Worm (Caenorhabditis elegans) whole organism, young adult: ENCODE measurements around the gene F44E2.8.

Source experiments
- B0261.1 ChIP-seq: sonication (generic microtip); optimal IDR thresholded peaks from 2 replicates; lab custom pipeline; 2016; ENCODE audit warnings: mild to moderate bottlenecking, missing genetic modification characterization, moderate library complexity, missing compliant biosample characterization
- F33H1.4 ChIP-seq: fragments of 200-800 bp; sonication (Bioruptor generic); IDR thresholded peaks from 2 replicates; pipeline ENCODE4 v1.3.6; 2022; ENCODE audit warnings: missing genetic modification reagents, missing genetic modification characterization, missing compliant biosample characterization
- F37B4.10 ChIP-seq: fragments of 200-800 bp; sonication (Bioruptor generic); IDR thresholded peaks from 2 replicates; pipeline ENCODE4 v1.3.6; 2022; ENCODE audit warnings: missing genetic modification characterization, missing compliant biosample characterization
- Y56A3A.18 ChIP-seq: fragments of 200-800 bp; sonication (Bioruptor generic); IDR thresholded peaks from 2 replicates; pipeline ENCODE4 v1.3.6; 2022; ENCODE audit warnings: missing genetic modification reagents, missing genetic modification characterization, missing compliant biosample characterization
- Y95B8A.8 ChIP-seq: fragments of 200-800 bp; sonication (Bioruptor generic); IDR thresholded peaks from 2 replicates; pipeline ENCODE4 v1.3.6; 2022; ENCODE audit warnings: missing genetic modification reagents, missing genetic modification characterization, missing compliant biosample characterization
- ZK185.1 ChIP-seq: sonication (generic microtip); optimal IDR thresholded peaks from 2 replicates; lab custom pipeline; 2016; ENCODE audit warnings: mild to moderate bottlenecking, missing genetic modification characterization, missing compliant biosample characterization; ENCODE audit not compliant: poor library complexity, severe bottlenecking
- ama-1 ChIP-seq, 3 experiments: fragments of 150-350 bp in 1 of 3; sonication (generic microtip) in 2 of 3; optimal IDR thresholded peaks; 2 replicates each; lab custom pipeline; 2014 to 2018; ENCODE audit warnings: missing biosample characterization in 2 of 3, missing genetic modification characterization in 2 of 3, missing genetic modification reagents in 2 of 3
- aptf-2 ChIP-seq: fragments of 200-800 bp; sonication (Bioruptor generic); conservative IDR thresholded peaks from 2 replicates; pipeline ENCODE4 v1.3.6; 2022; ENCODE audit warnings: missing genetic modification reagents, missing genetic modification characterization, missing compliant biosample characterization
- aptf-3 ChIP-seq: fragments of 200-800 bp; sonication (Bioruptor generic); IDR thresholded peaks from 2 replicates; pipeline ENCODE4 v1.3.6; 2022; ENCODE audit warnings: missing genetic modification characterization, missing compliant biosample characterization
- atf-7 ChIP-seq: sonication (generic microtip); optimal IDR thresholded peaks from 2 replicates; lab custom pipeline; 2017; ENCODE audit warnings: mild to moderate bottlenecking, missing genetic modification characterization, missing compliant biosample characterization
- cebp-1 ChIP-seq, 2 experiments: fragments of 200-800 bp in 1 of 2; sonication (Bioruptor generic) in 1 of 2; sonication (generic microtip) in 1 of 2; IDR thresholded peaks in 1 of 2; optimal IDR thresholded peaks in 1 of 2; 2 replicates each; pipeline versions ENCODE4 v1.3.6 to Lab custom; 2017 to 2022; ENCODE audit warnings: missing compliant biosample characterization in 2 of 2, missing genetic modification characterization in 2 of 2, mild to moderate bottlenecking in 1 of 2, missing genetic modification reagents in 1 of 2, moderate library complexity in 1 of 2
- cebp-2 ChIP-seq: fragments of 200-800 bp; sonication (Bioruptor generic); IDR thresholded peaks from 2 replicates; pipeline ENCODE4 v1.3.6; 2022; ENCODE audit warnings: missing genetic modification characterization, missing compliant biosample characterization
- ceh-27 ChIP-seq: fragments of 200-800 bp; sonication (Bioruptor generic); optimal IDR thresholded peaks from 2 replicates; lab custom pipeline; 2018; ENCODE audit warnings: mild to moderate bottlenecking, missing genetic modification characterization, moderate library complexity, missing compliant biosample characterization
- ceh-40 ChIP-seq: fragments of 200-800 bp; sonication (Bioruptor generic); IDR thresholded peaks from 2 replicates; pipeline ENCODE4 v1.3.6; 2022; ENCODE audit warnings: missing genetic modification characterization, missing compliant biosample characterization
- ceh-58 ChIP-seq: fragments of 200-800 bp; sonication (Bioruptor generic); IDR thresholded peaks from 2 replicates; pipeline ENCODE4 v1.3.6; 2022; ENCODE audit warnings: missing genetic modification characterization, missing compliant biosample characterization
- ceh-79 ChIP-seq: sonication (generic microtip); optimal IDR thresholded peaks from 2 replicates; lab custom pipeline; 2017; ENCODE audit warnings: mild to moderate bottlenecking, missing genetic modification characterization, missing compliant biosample characterization
- ceh-91 ChIP-seq: fragments of 200-800 bp; sonication (Bioruptor generic); IDR thresholded peaks from 2 replicates; pipeline ENCODE4 v1.3.6; 2022; ENCODE audit warnings: missing genetic modification reagents, missing genetic modification characterization, missing compliant biosample characterization
- chd-7 ChIP-seq: sonication (generic microtip); optimal IDR thresholded peaks from 2 replicates; lab custom pipeline; 2016; ENCODE audit warnings: mild to moderate bottlenecking, missing genetic modification characterization, moderate library complexity, missing compliant biosample characterization
- dox-1 ChIP-seq: fragments of 200-800 bp; sonication (Bioruptor generic); IDR thresholded peaks from 2 replicates; pipeline ENCODE4 v1.3.6; 2022; ENCODE audit warnings: missing genetic modification reagents, missing genetic modification characterization, missing compliant biosample characterization
- egrh-3 ChIP-seq: fragments of 200-800 bp; sonication (Bioruptor generic); IDR thresholded peaks from 2 replicates; pipeline ENCODE4 v1.3.6; 2022; ENCODE audit warnings: missing genetic modification reagents, missing genetic modification characterization, missing compliant biosample characterization
- hlh-12 ChIP-seq: sonication (generic microtip); optimal IDR thresholded peaks from 2 replicates; lab custom pipeline; 2016; ENCODE audit warnings: missing genetic modification characterization, missing compliant biosample characterization
- hmg-20 ChIP-seq: fragments of 200-800 bp; sonication (Bioruptor generic); IDR thresholded peaks from 2 replicates; pipeline ENCODE4 v1.3.6; 2022; ENCODE audit warnings: missing genetic modification reagents, missing genetic modification characterization, missing compliant biosample characterization
- let-607 ChIP-seq, 2 experiments: fragments of 200-800 bp in 1 of 2; sonication (Bioruptor generic) in 1 of 2; sonication (generic microtip) in 1 of 2; optimal IDR thresholded peaks; 2 replicates each; lab custom pipeline; 2016 to 2018; ENCODE audit warnings: mild to moderate bottlenecking in 2 of 2, missing compliant biosample characterization in 2 of 2, missing genetic modification characterization in 2 of 2, moderate library complexity in 2 of 2, missing genotype in 1 of 2
- lin-54 ChIP-seq: fragments of 200-800 bp; sonication (Bioruptor generic); optimal IDR thresholded peaks from 2 replicates; lab custom pipeline; 2018; ENCODE audit warnings: mild to moderate bottlenecking, missing genetic modification characterization, missing compliant biosample characterization
- lir-1 ChIP-seq: fragments of 200-800 bp; sonication (Bioruptor generic); conservative IDR thresholded peaks from 2 replicates; pipeline ENCODE4 v1.3.6; 2022; ENCODE audit warnings: missing genetic modification reagents, missing genetic modification characterization, missing compliant biosample characterization
- lsy-27 ChIP-seq: sonication (generic microtip); optimal IDR thresholded peaks from 2 replicates; lab custom pipeline; 2017; ENCODE audit warnings: missing genetic modification characterization, mild to moderate bottlenecking, missing compliant biosample characterization, antibody characterized with exemption, missing genotype, borderline replicate concordance; ENCODE audit not compliant: insufficient read depth
- madf-10 ChIP-seq: sonication (generic microtip); optimal IDR thresholded peaks from 2 replicates; lab custom pipeline; 2016; ENCODE audit warnings: mild to moderate bottlenecking, missing genetic modification characterization, missing compliant biosample characterization
- madf-3 ChIP-seq: fragments of 200-800 bp; sonication (Bioruptor generic); IDR thresholded peaks from 2 replicates; pipeline ENCODE4 v1.3.6; 2022; ENCODE audit warnings: missing genetic modification reagents, missing genetic modification characterization, missing compliant biosample characterization
- mcd-1 ChIP-seq: fragments of 200-800 bp; sonication (Bioruptor generic); IDR thresholded peaks from 2 replicates; pipeline ENCODE4 v1.3.6; 2022; ENCODE audit warnings: missing genetic modification reagents, missing genetic modification characterization, missing compliant biosample characterization
- mel-28 ChIP-seq: sonication (generic microtip); optimal IDR thresholded peaks from 2 replicates; lab custom pipeline; 2016; ENCODE audit warnings: borderline replicate concordance, mild to moderate bottlenecking, missing genetic modification characterization, missing compliant biosample characterization
- nfya-2 ChIP-seq: fragments of 200-800 bp; sonication (Bioruptor generic); IDR thresholded peaks from 2 replicates; pipeline ENCODE4 v1.3.6; 2022; ENCODE audit warnings: missing genetic modification reagents, missing genetic modification characterization, missing compliant biosample characterization
- nfyb-1 ChIP-seq: fragments of 200-800 bp; sonication (Bioruptor generic); IDR thresholded peaks from 2 replicates; pipeline ENCODE4 v1.3.6; 2022; ENCODE audit warnings: missing genetic modification reagents, missing genetic modification characterization, missing compliant biosample characterization
- nhr-80 ChIP-seq: sonication (generic microtip); optimal IDR thresholded peaks from 2 replicates; lab custom pipeline; 2016; ENCODE audit warnings: missing genetic modification characterization, missing compliant biosample characterization
- pbrm-1 ChIP-seq: fragments of 200-800 bp; sonication (Bioruptor generic); IDR thresholded peaks from 2 replicates; pipeline ENCODE4 v1.3.6; 2022; ENCODE audit warnings: missing genetic modification reagents, missing genetic modification characterization, missing compliant biosample characterization
- repo-1 ChIP-seq: sonication (generic microtip); optimal IDR thresholded peaks from 2 replicates; lab custom pipeline; 2017; ENCODE audit warnings: mild to moderate bottlenecking, missing genetic modification characterization, missing compliant biosample characterization
- rpc-1 ChIP-seq, 2 experiments: fragments of 150-350 bp in 1 of 2; sonication (generic microtip) in 1 of 2; optimal IDR thresholded peaks; 2 replicates each; lab custom pipeline; 2014 to 2018; ENCODE audit warnings: missing biosample characterization in 1 of 2, missing genetic modification characterization in 1 of 2, missing genetic modification reagents in 1 of 2, missing genotype in 1 of 2
- sdz-38 ChIP-seq: sonication (generic microtip); optimal IDR thresholded peaks from 2 replicates; lab custom pipeline; 2016; ENCODE audit warnings: missing genotype, missing genetic modification characterization, missing compliant biosample characterization
- snpc-3.4 ChIP-seq: sonication (generic microtip); optimal IDR thresholded peaks from 2 replicates; lab custom pipeline; 2017; ENCODE audit warnings: missing genetic modification characterization, mild to moderate bottlenecking, missing compliant biosample characterization, antibody characterized with exemption, moderate library complexity, missing genotype, missing genetic modification reagents
- snpc-4 ChIP-seq, 5 experiments: fragments of 150-350 bp in 1 of 5; sonication (generic microtip) in 4 of 5; optimal IDR thresholded peaks; 2 replicates each; lab custom pipeline; 2014 to 2018; ENCODE audit warnings: missing genetic modification characterization in 5 of 5, missing biosample characterization in 3 of 5, antibody characterized with exemption in 2 of 5, mild to moderate bottlenecking in 2 of 5, missing compliant biosample characterization in 2 of 5, missing genotype in 2 of 5, moderate library complexity in 2 of 5, missing genetic modification reagents in 1 of 5
- tbx-9 ChIP-seq: sonication (generic microtip); optimal IDR thresholded peaks from 2 replicates; lab custom pipeline; 2016; ENCODE audit warnings: borderline replicate concordance, missing genetic modification characterization, inconsistent platforms, missing compliant biosample characterization
- ztf-22 ChIP-seq: fragments of 200-800 bp; sonication (Bioruptor generic); optimal IDR thresholded peaks from 2 replicates; lab custom pipeline; 2018; ENCODE audit warnings: mild to moderate bottlenecking, missing genetic modification characterization, moderate library complexity, missing compliant biosample characterization

Gene F44E2.8

DNA sequence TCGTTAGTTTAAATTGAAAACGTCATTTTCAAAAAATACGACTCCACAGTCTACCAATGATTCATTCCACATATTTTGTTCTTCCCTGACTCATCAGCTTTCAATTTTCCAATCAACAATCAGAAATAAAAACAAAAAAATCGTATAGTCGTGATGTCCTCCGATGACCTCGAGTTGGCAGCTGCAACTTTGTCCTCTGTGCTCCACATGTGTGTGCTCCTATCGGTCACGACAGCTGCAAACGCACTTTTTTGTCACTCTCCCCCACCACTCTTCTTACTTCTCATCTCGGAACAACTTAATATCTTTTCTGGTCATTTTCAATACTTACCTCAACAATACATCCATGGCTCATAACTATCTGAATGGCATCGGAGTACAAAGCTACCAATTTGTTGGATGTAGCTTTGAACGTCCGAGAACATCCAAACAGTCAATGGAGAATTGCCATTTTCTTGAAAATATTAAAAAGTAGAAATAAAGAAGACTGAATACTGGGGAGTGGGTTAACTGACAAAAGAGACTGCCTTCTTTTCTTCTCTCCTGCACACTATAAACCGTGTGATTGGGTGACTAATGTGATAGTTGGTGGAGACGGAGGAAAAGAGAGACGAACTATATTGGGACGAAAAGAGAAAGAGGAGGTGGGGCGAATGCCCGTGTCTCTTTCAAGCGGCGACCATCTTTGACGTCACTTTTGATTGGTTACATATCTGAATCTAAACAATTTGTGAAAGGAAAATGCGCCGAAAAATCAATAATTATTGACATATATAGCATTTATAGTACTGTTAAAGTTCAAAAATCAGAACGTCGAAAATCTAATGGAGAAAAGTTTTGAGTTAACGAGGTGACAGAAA is 17.5 kb upstream of the F44E2.8 start:
- TF ChIP-seq snpc-4 (GFP tag; optimal IDR thresholded peaks at IDR 0.05; lab: Kevin White, UChicago) = no peak
- TF ChIP-seq snpc-4 (tag; optimal IDR thresholded peaks at IDR 0.05; lab: Kevin White, UChicago) = no peak
- no peak for TF ChIP-seq repo-1 (tag; lab: Kevin White, UChicago)
- TF ChIP-seq ceh-58 = no peak
- no peak for TF ChIP-seq hlh-12 (tag; lab: Kevin White, UChicago)
- TF ChIP-seq aptf-2 (GFP tag; lab: Robert Waterston, UW) = no peak
- TF ChIP-seq nhr-80 (tag; lab: Kevin White, UChicago) = peak; percentile 44
- peak; percentile 5 for TF ChIP-seq ZK185.1 (tag; lab: Kevin White, UChicago)
- TF ChIP-seq ceh-40 = no peak
- TF ChIP-seq dox-1 (GFP tag; lab: Robert Waterston, UW) = 0 out of 2 replicates have a peak, but pooled peaks have one; percentile 14
- no peak for TF ChIP-seq Y56A3A.18 (GFP tag; lab: Robert Waterston, UW)
- no peak for TF ChIP-seq atf-7 (tag; lab: Kevin White, UChicago)
- 0 out of 2 replicates have a peak, but pooled peaks have one; percentile 6 for TF ChIP-seq Y95B8A.8 (GFP tag; lab: Robert Waterston, UW)
- TF ChIP-seq nfyb-1 (GFP tag; lab: Robert Waterston, UW) = peak; percentile 11; the same call in 1 of the 2 replicates
- no peak for TF ChIP-seq aptf-3 (GFP tag; lab: Robert Waterston, UW)
- TF ChIP-seq hmg-20 (GFP tag; lab: Robert Waterston, UW) = no peak
- TF ChIP-seq ceh-79 = no peak
- TF ChIP-seq madf-3 (GFP tag; lab: Robert Waterston, UW) = 0 out of 2 replicates have a peak, but pooled peaks have one; percentile 29
- peak; percentile 35; the same call in 1 of the 2 replicates for TF ChIP-seq pbrm-1 (GFP tag; lab: Robert Waterston, UW)
- TF ChIP-seq lir-1 = no peak
- no peak for TF ChIP-seq cebp-1 (GFP tag; IDR thresholded peaks at IDR 0.05; lab: Robert Waterston, UW)
- peak; percentile 4 for TF ChIP-seq cebp-1 (tag; optimal IDR thresholded peaks at IDR 0.05; lab: Kevin White, UChicago)
- no peak for TF ChIP-seq mel-28 (tag; lab: Kevin White, UChicago)
- no peak for TF ChIP-seq ama-1 (optimal IDR thresholded peaks at IDR 0.05; lab: Kevin White, UChicago)
- no peak for TF ChIP-seq ama-1 (GFP tag; optimal IDR thresholded peaks at IDR 0.05; lab: Kevin White, UChicago)
- no peak for TF ChIP-seq ceh-27 (GFP tag; lab: Kevin White, UChicago)
- TF ChIP-seq madf-10 = no peak
- TF ChIP-seq F37B4.10 (GFP tag; lab: Robert Waterston, UW) = no peak
- no peak for TF ChIP-seq egrh-3 (GFP tag; lab: Robert Waterston, UW)
- no peak for TF ChIP-seq nfya-2
- no peak for TF ChIP-seq B0261.1 (tag; lab: Kevin White, UChicago)
- TF ChIP-seq ceh-91 (GFP tag; lab: Robert Waterston, UW) = no peak

DNA sequence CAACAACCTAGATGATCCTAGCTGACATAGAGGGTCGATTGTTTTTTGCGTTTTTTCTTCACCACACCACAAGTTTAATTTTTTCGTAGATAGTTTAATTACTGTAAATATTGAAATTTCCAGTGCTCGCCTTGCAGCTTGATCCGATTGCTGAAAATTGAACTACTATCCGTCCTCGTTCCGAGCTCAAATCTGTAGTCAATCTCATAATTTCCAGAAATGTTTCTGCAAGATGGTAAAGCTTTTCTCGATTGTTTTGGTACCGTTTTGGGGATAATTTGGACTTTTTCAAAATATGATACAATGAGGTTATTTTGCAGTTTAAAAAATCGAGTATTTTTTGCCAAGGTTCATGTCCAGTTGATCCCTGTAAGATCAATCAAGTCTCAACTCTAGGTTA is 16.4 kb upstream of the F44E2.8 start:
- TF ChIP-seq tbx-9 (tag; lab: Kevin White, UChicago) (no peak), F33H1.4 (no peak), let-607 (tag; optimal IDR thresholded peaks at IDR 0.05; lab: Kevin White, UChicago) (peak in 1 of 2 experiments; percentile 0), ceh-27 (GFP tag; lab: Kevin White, UChicago) (no peak)

DNA sequence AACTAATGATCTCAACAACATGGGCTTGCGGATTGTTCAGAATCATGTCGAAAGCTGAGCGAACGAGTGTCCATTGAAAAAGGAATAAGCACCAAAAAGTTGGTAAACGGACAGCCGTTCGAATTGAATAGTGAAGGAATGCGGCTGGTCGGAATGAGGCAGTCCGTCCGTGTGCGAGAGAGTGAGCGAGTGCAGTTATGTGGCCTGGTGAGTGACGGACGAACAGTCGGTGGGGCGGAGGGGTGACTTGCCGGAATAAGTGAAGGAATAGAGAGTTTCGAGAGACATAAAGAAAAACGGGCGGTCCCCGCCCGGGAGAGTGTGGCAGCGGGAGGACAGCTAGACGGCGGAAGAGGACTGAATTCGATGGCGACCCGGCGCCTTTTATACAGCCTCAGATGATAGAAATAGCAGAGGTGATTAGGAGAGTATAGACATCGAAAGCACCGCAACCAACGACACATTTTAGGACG is 15.7 kb upstream of the F44E2.8 start:
- TF ChIP-seq lin-54 = peak; percentile 57
- TF ChIP-seq dox-1 (GFP tag; lab: Robert Waterston, UW) = peak; percentile 94
- peak; percentile 78 for TF ChIP-seq mcd-1 (GFP tag; lab: Robert Waterston, UW)
- peak; percentile 73; the same call in 1 of the 2 replicates for TF ChIP-seq cebp-2 (GFP tag; lab: Robert Waterston, UW)
- TF ChIP-seq ztf-22 = peak; percentile 83
- TF ChIP-seq chd-7 = peak; percentile 82
- no peak for TF ChIP-seq rpc-1 (optimal IDR thresholded peaks at IDR 0.05; lab: Kevin White, UChicago)
- TF ChIP-seq rpc-1 (tag; optimal IDR thresholded peaks at IDR 0.05; lab: Kevin White, UChicago) = no peak
- 0 out of 2 replicates have a peak, but pooled peaks have one; percentile 82 for TF ChIP-seq F37B4.10 (GFP tag; lab: Robert Waterston, UW)
- 0 out of 2 replicates have a peak, but pooled peaks have one; percentile 28 for TF ChIP-seq madf-3 (GFP tag; lab: Robert Waterston, UW)
- no peak for TF ChIP-seq lsy-27 (tag; lab: Kevin White, UChicago)
- no peak for TF ChIP-seq sdz-38 (tag; lab: Kevin White, UChicago)
- no peak for TF ChIP-seq snpc-3.4
- TF ChIP-seq nfyb-1 (GFP tag; lab: Robert Waterston, UW) = peak; percentile 80
